Worm (Caenorhabditis elegans) whole organism, L4 larva: ENCODE data around the gene srh-74.

Source experiments
- T20F7.1 ChIP-seq: fragments of 200-800 bp; sonication (Bioruptor generic); optimal IDR thresholded peaks from 2 replicates; lab custom pipeline; 2018; ENCODE audit warnings: mild to moderate bottlenecking, missing genetic modification characterization, missing compliant biosample characterization
- Y5F2A.4 ChIP-seq: fragments of 200-800 bp; sonication (Bioruptor generic); optimal IDR thresholded peaks from 2 replicates; lab custom pipeline; 2018; ENCODE audit warnings: mild to moderate bottlenecking, missing genetic modification characterization, missing compliant biosample characterization
- aha-1 ChIP-seq: fragments of 150-350 bp; peaks from one replicate; lab custom pipeline; 2014; ENCODE audit warnings: missing biosample characterization, missing genetic modification characterization
- attf-4 ChIP-seq: sonication (generic microtip); optimal IDR thresholded peaks from 3 replicates; lab custom pipeline; 2017; ENCODE audit warnings: missing biosample characterization, missing genetic modification characterization
- ceh-28 ChIP-seq: fragments of 150-350 bp; optimal IDR thresholded peaks from 2 replicates; lab custom pipeline; 2014; ENCODE audit warnings: missing biosample characterization, missing genetic modification reagents, missing genetic modification characterization
- ceh-32 ChIP-seq: sonication (generic microtip); optimal IDR thresholded peaks from 2 replicates; lab custom pipeline; 2016; ENCODE audit warnings: mild to moderate bottlenecking, missing genetic modification characterization, missing compliant biosample characterization; ENCODE audit not compliant: poor library complexity
- ceh-44 ChIP-seq: fragments of 200-800 bp; sonication (Bioruptor generic); IDR thresholded peaks from 2 replicates; pipeline ENCODE4 v1.3.6; 2022; ENCODE audit warnings: missing genetic modification reagents, missing genetic modification characterization, missing compliant biosample characterization
- daf-12 ChIP-seq: fragments of 150-350 bp; optimal IDR thresholded peaks from 2 replicates; lab custom pipeline; 2014; ENCODE audit warnings: missing biosample characterization, missing genetic modification reagents, missing genetic modification characterization
- daf-16 ChIP-seq, 3 experiments: sonication (generic microtip); optimal IDR thresholded peaks; 2 replicates each; lab custom pipeline; 2016 to 2017; ENCODE audit warnings: missing genetic modification characterization in 3 of 3, missing genetic modification reagents in 3 of 3, mild to moderate bottlenecking in 2 of 3, missing compliant biosample characterization in 2 of 3, missing biosample characterization in 1 of 3, moderate library complexity in 1 of 3
- dmd-6 ChIP-seq: fragments of 200-800 bp; sonication (Bioruptor generic); IDR thresholded peaks from 2 replicates; pipeline ENCODE4 v1.3.6; 2022; ENCODE audit warnings: missing genetic modification reagents, missing genetic modification characterization, missing compliant biosample characterization
- dve-1 ChIP-seq: sonication (generic microtip); optimal IDR thresholded peaks from 2 replicates; lab custom pipeline; 2017; ENCODE audit warnings: antibody characterized with exemption, mild to moderate bottlenecking, missing genetic modification characterization, missing compliant biosample characterization; ENCODE audit not compliant: insufficient read depth
- fkh-10 ChIP-seq: fragments of 150-350 bp; optimal IDR thresholded peaks from 2 replicates; lab custom pipeline; 2014; ENCODE audit warnings: missing biosample characterization, missing genetic modification reagents, missing genetic modification characterization
- fos-1 ChIP-seq: fragments of 150-350 bp; optimal IDR thresholded peaks from 2 replicates; lab custom pipeline; 2014; ENCODE audit warnings: missing biosample characterization, missing genetic modification characterization
- hif-1 ChIP-seq, 2 experiments: sonication (generic microtip); optimal IDR thresholded peaks; 2 replicates each; lab custom pipeline; 2016 to 2017; ENCODE audit warnings: missing compliant biosample characterization in 2 of 2, missing genetic modification characterization in 2 of 2, missing genetic modification reagents in 2 of 2, missing genotype in 2 of 2, mild to moderate bottlenecking in 1 of 2
- hlh-11 ChIP-seq: fragments of 200-800 bp; sonication (Bioruptor generic); optimal IDR thresholded peaks from 2 replicates; lab custom pipeline; 2018; ENCODE audit warnings: mild to moderate bottlenecking, missing genetic modification characterization, missing compliant biosample characterization
- hlh-30 ChIP-seq: sonication (generic microtip); optimal IDR thresholded peaks from 2 replicates; lab custom pipeline; 2017; ENCODE audit warnings: antibody characterized with exemption, mild to moderate bottlenecking, missing genetic modification characterization, missing compliant biosample characterization; ENCODE audit not compliant: insufficient read depth
- hmg-1.1 ChIP-seq: fragments of 200-800 bp; sonication (Bioruptor generic); IDR thresholded peaks from 2 replicates; pipeline ENCODE4 v1.3.6; 2022; ENCODE audit warnings: missing genetic modification reagents, missing genetic modification characterization, missing compliant biosample characterization
- lin-1 ChIP-seq: fragments of 200-800 bp; sonication (Bioruptor generic); IDR thresholded peaks from 2 replicates; pipeline ENCODE4 v1.3.6; 2022; ENCODE audit warnings: missing genetic modification reagents, missing genetic modification characterization, missing compliant biosample characterization
- lin-38 ChIP-seq: fragments of 200-800 bp; sonication (Bioruptor generic); IDR thresholded peaks from 2 replicates; pipeline ENCODE4 v1.3.6; 2022; ENCODE audit warnings: missing genetic modification reagents, missing genetic modification characterization, missing compliant biosample characterization
- lir-3 ChIP-seq: sonication (generic microtip); optimal IDR thresholded peaks from 2 replicates; lab custom pipeline; 2016; ENCODE audit warnings: mild to moderate bottlenecking, missing genetic modification characterization, missing compliant biosample characterization
- lsy-2 ChIP-seq, 2 experiments: fragments of 150-350 bp in 1 of 2; sonication (generic microtip) in 1 of 2; optimal IDR thresholded peaks; 2 replicates each; lab custom pipeline; 2014 to 2017; ENCODE audit warnings: missing biosample characterization in 2 of 2, missing genetic modification characterization in 2 of 2
- madf-5 ChIP-seq, 2 experiments: fragments of 200-800 bp; sonication (Bioruptor generic); IDR thresholded peaks; 2 replicates each; pipeline ENCODE4 v1.3.6; 2022; ENCODE audit warnings: missing compliant biosample characterization in 2 of 2, missing genetic modification characterization in 2 of 2
- madf-9 ChIP-seq: fragments of 200-800 bp; sonication (Bioruptor generic); conservative IDR thresholded peaks from 2 replicates; pipeline ENCODE4 v1.3.6; 2022; ENCODE audit warnings: missing genetic modification reagents, missing genetic modification characterization, missing compliant biosample characterization
- mdl-1 ChIP-seq, 2 experiments: fragments of 150-350 bp in 1 of 2; sonication (generic microtip) in 1 of 2; optimal IDR thresholded peaks; 2 replicates each; lab custom pipeline; 2014 to 2017; ENCODE audit warnings: missing biosample characterization in 2 of 2, missing genetic modification characterization in 2 of 2
- mxl-3 ChIP-seq: fragments of 200-800 bp; sonication (Bioruptor generic); optimal IDR thresholded peaks from 2 replicates; lab custom pipeline; 2018; ENCODE audit warnings: mild to moderate bottlenecking, missing genetic modification characterization, missing compliant biosample characterization
- nhr-48 ChIP-seq: sonication (generic microtip); optimal IDR thresholded peaks from 2 replicates; lab custom pipeline; 2016; ENCODE audit warnings: mild to moderate bottlenecking, missing genetic modification characterization, missing compliant biosample characterization
- php-3 ChIP-seq: fragments of 200-800 bp; sonication (Bioruptor generic); IDR thresholded peaks from 2 replicates; pipeline ENCODE4 v1.3.6; 2022; ENCODE audit warnings: missing genetic modification reagents, missing genetic modification characterization, missing compliant biosample characterization
- rbr-2 ChIP-seq: sonication (generic microtip); optimal IDR thresholded peaks from 2 replicates; lab custom pipeline; 2016; ENCODE audit warnings: missing genotype, missing genetic modification characterization, missing compliant biosample characterization
- sdz-12 ChIP-seq: fragments of 200-800 bp; sonication (Bioruptor generic); optimal IDR thresholded peaks from 2 replicates; lab custom pipeline; 2018; ENCODE audit warnings: mild to moderate bottlenecking, missing genetic modification characterization, missing compliant biosample characterization
- tra-1 ChIP-seq: fragments of 200-800 bp; sonication (Bioruptor generic); IDR thresholded peaks from 2 replicates; pipeline ENCODE4 v1.3.6; 2022; ENCODE audit warnings: missing genetic modification reagents, missing genetic modification characterization, missing compliant biosample characterization
- unc-62 ChIP-seq, 3 experiments: fragments of 150-350 bp in 1 of 3; sonication (generic microtip); optimal IDR thresholded peaks in 2 of 3; peaks in 1 of 3; 1 replicate in 1 of 3; 2 replicates in 2 of 3; lab custom pipeline; 2014 to 2017; ENCODE audit warnings: missing biosample characterization in 3 of 3, missing genetic modification characterization in 3 of 3, missing genetic modification reagents in 3 of 3, missing genotype in 1 of 3
- vab-7 ChIP-seq: fragments of 200-800 bp; sonication (Bioruptor generic); IDR thresholded peaks from 2 replicates; pipeline ENCODE4 v1.3.6; 2022; ENCODE audit warnings: missing genetic modification reagents, missing genetic modification characterization, missing compliant biosample characterization
- zfp-3 ChIP-seq: fragments of 200-800 bp; sonication (Bioruptor generic); conservative IDR thresholded peaks from 2 replicates; pipeline ENCODE4 v1.3.6; 2022; ENCODE audit warnings: missing genetic modification reagents, missing genetic modification characterization, missing compliant biosample characterization
- zip-11 ChIP-seq: fragments of 200-800 bp; sonication (Bioruptor generic); IDR thresholded peaks from 2 replicates; pipeline ENCODE4 v1.3.6; 2022; ENCODE audit warnings: missing genetic modification characterization, missing compliant biosample characterization
- zip-2 ChIP-seq: fragments of 150-350 bp; optimal IDR thresholded peaks from 2 replicates; lab custom pipeline; 2014; ENCODE audit warnings: missing biosample characterization, missing genetic modification characterization
- ztf-11 ChIP-seq: fragments of 150-350 bp; optimal IDR thresholded peaks from 2 replicates; lab custom pipeline; 2014; ENCODE audit warnings: missing biosample characterization, missing genetic modification characterization
- ztf-7 ChIP-seq: fragments of 150-350 bp; optimal IDR thresholded peaks from 2 replicates; lab custom pipeline; 2014; ENCODE audit warnings: missing biosample characterization, missing genetic modification characterization

srh-74 gene

DNA sequence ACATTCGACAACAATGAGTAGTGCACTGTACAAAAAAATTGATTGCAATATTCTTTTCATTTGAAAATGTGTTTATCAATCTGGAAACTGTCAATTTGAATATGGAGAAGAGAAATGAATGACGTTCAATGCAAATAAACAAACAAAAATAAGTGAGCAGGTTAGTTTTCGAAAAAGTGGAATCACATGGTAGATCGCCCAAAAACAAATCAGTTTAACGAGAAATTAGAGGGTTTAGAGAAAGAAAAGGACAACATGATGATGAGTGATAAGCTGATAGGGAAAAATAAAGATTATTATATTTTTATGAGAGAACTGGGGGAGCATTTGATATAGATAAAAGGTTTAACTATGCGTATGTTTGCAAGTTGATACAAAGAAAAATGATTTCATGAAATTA, 20.7 kb upstream of the srh-74 start, which contains the start of gene T04C12.8 (continued):
- TF ChIP-seq hif-1 (tag; optimal IDR thresholded peaks at IDR 0.05; lab: Kevin White, UChicago) = peak in 1 of 2 experiments; percentile 27
- TF ChIP-seq hlh-30 (tag; lab: Kevin White, UChicago) = peak; percentile 69
- peak; percentile 96 for TF ChIP-seq dve-1 (tag; lab: Kevin White, UChicago)
- TF ChIP-seq madf-9 = no peak
- TF ChIP-seq daf-16 (GFP tag; optimal IDR thresholded peaks at IDR 0.05; lab: Kevin White, UChicago) = peak in 1 of 2 experiments; percentile 86
- TF ChIP-seq daf-16 (tag; optimal IDR thresholded peaks at IDR 0.05; lab: Kevin White, UChicago) = peak; percentile 99
- no peak for TF ChIP-seq zip-2 (tag; lab: Kevin White, UChicago)
- TF ChIP-seq ztf-7 (tag; lab: Kevin White, UChicago) = no peak
- peak; percentile 92 for TF ChIP-seq dmd-6
- TF ChIP-seq fkh-10 (GFP tag; lab: Kevin White, UChicago) = no peak
- TF ChIP-seq ceh-32 = no peak
- no peak for TF ChIP-seq ztf-11 (tag; lab: Kevin White, UChicago)
- TF ChIP-seq lin-1 = peak; percentile 52
- TF ChIP-seq daf-12 (tag; lab: Kevin White, UChicago) = no peak
- no peak for TF ChIP-seq rbr-2 (tag; lab: Kevin White, UChicago)
- peak in 1 of 2 experiments; percentile 53 for TF ChIP-seq lsy-2 (tag; optimal IDR thresholded peaks at IDR 0.05; lab: Kevin White, UChicago)
- no peak for TF ChIP-seq aha-1 (tag; lab: Kevin White, UChicago)
- no peak for TF ChIP-seq zip-11
- no peak for TF ChIP-seq attf-4
- no peak for TF ChIP-seq ceh-28
- TF ChIP-seq tra-1 = peak; percentile 61; the same call in 1 of the 2 replicates
- peak; percentile 21 for TF ChIP-seq nhr-48
- TF ChIP-seq, all 104 proteins: peak for 24

DNA sequence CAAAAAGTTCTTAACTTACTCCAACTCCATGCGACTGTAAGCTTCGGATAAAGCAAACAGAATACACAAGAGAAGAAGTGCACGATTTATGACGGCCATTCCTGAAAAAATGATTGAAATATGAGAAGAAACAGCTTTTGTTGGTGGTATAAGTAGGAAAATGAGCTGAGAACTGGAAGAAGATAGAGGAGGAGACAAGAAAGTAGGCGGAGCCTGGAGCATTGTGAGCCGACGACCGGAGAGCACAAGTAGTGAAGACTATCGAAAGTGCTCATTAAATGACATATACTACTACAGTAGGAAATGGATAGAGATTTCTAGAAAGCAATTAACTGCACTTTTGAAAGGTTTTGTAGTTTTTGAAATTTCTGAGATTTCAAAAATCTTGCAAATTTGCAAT, 16.9 kb upstream of the srh-74 start, which contains the start of gene nlp-80:
nlp-80 (minus strand) TSS at position 101 of the 400 bp plus-strand sequence.
- TF ChIP-seq fos-1 (tag; lab: Kevin White, UChicago) (no peak), mdl-1 (tag; optimal IDR thresholded peaks at IDR 0.05; lab: Kevin White, UChicago) (no peak), sdz-12 (GFP tag; lab: Kevin White, UChicago) (no peak), php-3 (GFP tag; lab: Robert Waterston, UW) (no peak), T20F7.1 (GFP tag; lab: Kevin White, UChicago) (no peak), lir-3 (tag; lab: Kevin White, UChicago) (no peak), hmg-1.1 (GFP tag; lab: Robert Waterston, UW) (no peak), madf-5 (GFP tag; IDR thresholded peaks at IDR 0.05; lab: Robert Waterston, UW) (no peak), zfp-3 (GFP tag; lab: Robert Waterston, UW) (no peak), nhr-48 (no peak), Y5F2A.4 (GFP tag; lab: Kevin White, UChicago) (no peak), lin-38 (no peak), mxl-3 (GFP tag; lab: Kevin White, UChicago) (no peak), vab-7 (GFP tag; lab: Robert Waterston, UW) (no peak), hlh-11 (no peak), zip-2 (tag; lab: Kevin White, UChicago) (no peak), ceh-44 (no peak)
- TF ChIP-seq, all 104 proteins: peak for 0

DNA sequence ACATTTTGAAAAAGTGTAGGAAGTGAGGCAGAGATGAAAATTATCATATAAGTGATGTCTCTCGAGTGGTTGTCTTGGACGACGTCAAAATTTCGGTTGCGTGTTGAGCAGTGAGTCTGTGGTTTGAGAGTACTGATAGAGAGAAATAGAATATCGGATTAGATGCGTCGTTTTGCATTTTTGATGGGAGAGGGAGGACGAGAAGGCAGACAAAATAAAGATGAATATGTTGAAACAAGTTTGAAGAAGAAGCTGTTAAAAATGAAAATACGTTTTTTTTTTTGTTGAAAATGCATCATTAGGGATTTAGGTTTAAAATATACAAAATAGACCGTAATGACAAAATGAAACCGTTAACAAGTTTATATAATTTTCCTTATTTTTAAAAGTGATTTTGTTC, 14.5 kb upstream of the srh-74 start, which contains the start of gene T04C12.9:
T04C12.9 (minus strand) TSS at position 101 of the 400 bp plus-strand sequence.
- TF ChIP-seq aha-1 (tag; lab: Kevin White, UChicago) = peak; percentile 23
- TF ChIP-seq fos-1 (tag; lab: Kevin White, UChicago) = no peak
- TF ChIP-seq unc-62 (GFP tag; optimal IDR thresholded peaks at IDR 0.05 in 1 of 2; lab: Kevin White, UChicago) = peak in 1 of 2 experiments; percentile 4
- TF ChIP-seq unc-62 (tag; optimal IDR thresholded peaks at IDR 0.05; lab: Kevin White, UChicago) = no peak
